Worm (Caenorhabditis elegans): Measurements from ENCODE around the gene F49C5.12.

F49C5.12 gene

DNA sequence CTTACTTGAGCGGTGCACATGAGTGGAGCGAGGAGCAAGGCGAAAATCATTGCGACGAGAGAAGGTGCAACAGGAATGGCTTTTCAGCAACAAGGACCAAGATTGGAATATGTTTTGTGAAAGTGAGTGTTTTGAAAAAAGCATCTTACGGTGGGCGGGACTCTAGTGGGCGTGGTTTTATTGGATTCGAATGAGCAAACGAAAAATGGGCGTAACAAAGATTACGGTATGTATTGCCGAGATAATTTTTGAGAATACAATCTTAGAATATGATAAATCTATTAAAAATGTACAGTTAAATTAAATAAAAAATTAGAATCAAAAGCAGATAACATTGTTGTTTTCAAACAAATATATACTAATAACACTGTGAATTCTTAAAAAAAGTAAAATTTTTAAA lies at the start of gene F49C5.12:
TSS of gene F49C5.12 (minus strand) at position 101 of the 400 bp plus-strand sequence.
- no peak for TF ChIP-seq flt-1 (GFP tag; IDR thresholded peaks at IDR 0.05)
- TF ChIP-seq T22C8.4 (GFP tag; IDR thresholded peaks at IDR 0.05) = no peak
- TF ChIP-seq ztf-23 (GFP tag; IDR thresholded peaks at IDR 0.05) = no peak
- TF ChIP-seq ztf-29 (GFP tag; IDR thresholded peaks at IDR 0.05) = no peak
- no peak for TF ChIP-seq ref-1 (GFP tag; conservative IDR thresholded peaks at IDR 0.05)
- TF ChIP-seq klf-2 (GFP tag; conservative IDR thresholded peaks at IDR 0.05) = no peak

DNA sequence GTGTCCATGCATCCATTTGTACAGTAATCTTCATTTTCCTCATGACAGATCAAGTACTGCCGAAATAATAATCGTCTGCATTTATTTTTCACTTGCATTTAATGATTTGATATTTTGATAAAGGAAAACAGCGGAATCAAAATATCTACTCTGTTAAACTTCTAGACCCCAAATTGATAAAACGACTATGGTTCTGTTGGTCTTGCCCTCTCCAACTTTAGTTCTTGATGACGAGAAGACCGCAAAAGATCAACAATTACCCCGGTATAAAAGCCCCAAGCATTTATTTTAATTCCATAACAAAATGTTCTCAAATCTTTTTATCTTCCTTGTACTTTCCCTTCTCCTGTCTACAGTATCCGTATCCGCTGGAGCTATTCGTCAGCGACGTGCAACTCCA lies 48.5 kb upstream of the F49C5.12 start, which contains the start of gene Y38E10A.9:
TSS of gene Y38E10A.9 (plus strand) at position 301 of the 400 bp plus-strand sequence.
- no peak for TF ChIP-seq flt-1 (GFP tag; IDR thresholded peaks at IDR 0.05)
- no peak for TF ChIP-seq med-1 (GFP tag; optimal IDR thresholded peaks at IDR 0.05; ENCODE audit: insufficient read depth)
- no peak for TF ChIP-seq ref-1 (GFP tag; conservative IDR thresholded peaks at IDR 0.05)
- TF ChIP-seq T22C8.4 (GFP tag; IDR thresholded peaks at IDR 0.05) = no peak

DNA sequence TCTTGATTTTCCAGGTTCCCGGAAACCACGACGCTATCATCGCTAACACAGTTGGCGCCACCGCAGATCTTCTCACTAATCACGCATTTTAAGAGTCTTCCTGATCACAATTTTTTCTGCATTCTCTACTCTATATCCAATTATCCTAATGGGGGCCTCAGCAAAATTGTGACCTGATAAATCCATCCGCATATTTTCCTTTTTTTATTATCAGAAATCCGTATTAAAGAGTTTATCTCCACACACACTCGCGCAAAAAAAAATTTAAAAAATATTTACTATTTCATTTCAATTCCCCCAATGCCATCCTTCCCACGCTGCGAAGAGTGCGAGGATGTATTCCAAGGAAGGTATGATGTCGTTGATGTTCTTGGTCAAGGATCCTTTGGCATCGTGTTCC lies 46.8 kb upstream of the F49C5.12 start, which contains the start of gene Y38E10A.8:
TSS of gene Y38E10A.8 (plus strand) at position 301 of the 400 bp plus-strand sequence.
- TF ChIP-seq flt-1 (GFP tag; IDR thresholded peaks at IDR 0.05) (no peak), ref-1 (GFP tag; conservative IDR thresholded peaks at IDR 0.05) (no peak), klf-2 (GFP tag; conservative IDR thresholded peaks at IDR 0.05) (no peak), cog-1 (tag; optimal IDR thresholded peaks at IDR 0.05) (no peak), ztf-29 (GFP tag; IDR thresholded peaks at IDR 0.05) (no peak), med-1 (GFP tag; optimal IDR thresholded peaks at IDR 0.05; ENCODE audit: insufficient read depth) (no peak), ztf-23 (GFP tag; IDR thresholded peaks at IDR 0.05) (no peak)

DNA sequence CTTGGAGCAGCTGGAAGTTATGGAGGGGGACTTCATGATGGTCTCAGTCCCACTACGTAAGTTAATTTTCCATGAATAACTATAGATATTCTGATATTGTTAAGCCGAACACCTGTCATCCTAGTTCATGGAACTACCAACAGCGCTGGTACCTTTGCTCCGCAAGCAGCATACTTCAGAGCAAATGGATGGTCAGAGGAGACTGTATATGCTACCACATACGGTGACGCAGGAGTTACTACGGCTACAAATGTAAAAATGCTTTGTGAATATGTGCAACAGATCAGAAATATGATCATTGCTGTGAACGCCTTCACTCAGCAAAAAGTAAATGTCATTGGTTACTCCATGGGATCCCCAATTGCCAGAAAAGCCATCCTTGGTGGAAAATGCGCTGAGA lies 46.0 kb upstream of the F49C5.12 start:
- TF ChIP-seq med-1 (GFP tag; optimal IDR thresholded peaks at IDR 0.05; ENCODE audit: insufficient read depth) = no peak
- TF ChIP-seq ztf-29 (GFP tag; IDR thresholded peaks at IDR 0.05) = no peak

DNA sequence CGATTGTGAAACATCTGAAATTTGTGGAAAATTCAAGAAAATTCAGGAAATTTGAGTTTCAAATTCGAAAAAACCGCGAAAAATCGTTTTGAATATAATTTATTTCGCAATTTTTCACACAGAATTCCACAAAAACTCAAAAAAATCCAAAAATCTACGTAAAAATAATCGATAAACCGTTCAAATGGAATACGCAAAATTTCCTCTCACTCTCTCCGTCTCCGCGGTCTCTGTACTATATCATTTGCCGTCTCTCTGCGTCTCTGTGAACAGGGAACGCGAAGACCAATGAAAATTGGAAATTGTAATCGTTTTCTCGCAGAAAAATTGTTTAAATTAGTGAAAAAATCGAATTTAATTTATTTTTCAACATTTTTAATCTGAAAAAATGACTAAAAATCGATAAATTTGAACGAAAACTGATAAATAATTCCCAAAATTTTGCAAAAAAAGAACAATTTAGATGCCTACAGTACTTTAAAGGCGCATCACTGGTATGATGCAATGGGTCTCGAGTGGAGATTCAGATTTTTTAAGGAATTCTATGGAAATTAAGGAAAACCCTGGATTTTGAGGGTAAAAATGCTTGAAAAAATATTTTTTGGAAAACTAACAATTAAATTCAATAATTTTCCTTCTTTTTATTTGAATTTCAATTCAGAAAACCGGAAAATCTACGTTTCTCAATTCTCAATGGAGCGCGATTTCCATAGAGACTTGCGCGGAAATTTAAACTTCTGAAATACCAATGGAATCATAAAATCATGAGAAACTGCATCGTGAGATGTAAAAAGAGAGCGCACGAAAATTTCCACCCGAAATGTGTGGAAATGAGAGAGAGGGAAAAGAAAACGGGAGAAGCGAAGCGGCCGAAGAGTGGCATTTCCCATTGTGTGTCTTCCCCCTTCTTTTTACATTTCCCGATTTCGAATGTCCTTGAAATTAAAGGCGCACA lies 43.8 kb upstream of the F49C5.12 start, which contains the start of the genes ceh-100 and lips-15:
TSS of gene ceh-100 (minus strand) at position 14 of the 955 bp plus-strand sequence.
TSS of gene lips-15 (plus strand) at position 720 of the 955 bp plus-strand sequence.
- TF ChIP-seq ztf-23 (GFP tag; IDR thresholded peaks at IDR 0.05) (no peak), T22C8.4 (GFP tag; IDR thresholded peaks at IDR 0.05) (peak; percentile 44; the same call in 1 of the 2 replicates), med-1 (GFP tag; optimal IDR thresholded peaks at IDR 0.05; ENCODE audit: insufficient read depth) (no peak)

DNA sequence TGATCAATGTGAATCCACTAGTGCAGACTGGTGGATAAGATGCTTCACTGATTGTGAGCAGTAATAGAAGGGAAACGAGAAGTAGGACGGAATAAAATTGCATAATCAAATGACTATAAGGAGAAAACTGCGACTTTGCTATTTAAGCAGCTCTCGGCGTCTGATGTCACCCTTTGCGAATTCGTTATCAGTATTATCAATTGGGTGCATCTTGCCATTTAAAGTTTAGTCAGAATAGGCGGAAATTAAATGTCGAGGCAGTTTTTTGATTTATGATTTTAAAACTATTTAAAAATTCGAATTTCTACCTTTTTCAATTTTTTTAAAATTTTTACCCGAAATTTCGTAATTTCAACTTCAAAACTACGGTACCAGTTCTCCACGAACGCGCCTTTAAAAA lies 20.8 kb upstream of the F49C5.12 start, which contains the start of gene clec-4:
TSS of gene clec-4 (minus strand) at position 162 of the 400 bp plus-strand sequence.
- TF ChIP-seq T22C8.4 (GFP tag; IDR thresholded peaks at IDR 0.05) = no peak

DNA sequence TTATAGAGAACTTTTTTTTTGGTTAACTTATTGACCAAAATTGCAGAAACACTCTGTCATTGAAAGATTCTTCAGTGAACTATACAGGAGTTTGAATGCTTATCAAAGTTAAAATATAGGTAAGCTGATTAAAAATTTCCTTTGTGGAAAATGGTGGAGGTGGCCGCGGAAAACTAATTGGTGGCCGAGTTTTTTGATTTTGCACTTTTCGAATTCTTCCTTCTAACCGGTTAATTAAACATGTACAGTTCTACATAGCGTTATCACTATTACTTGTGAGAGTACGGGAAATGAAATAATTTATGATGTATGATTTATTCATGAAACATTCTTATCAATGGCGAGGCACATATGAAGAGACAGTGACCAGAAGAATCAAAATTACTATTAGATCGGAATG lies 17.6 kb upstream of the F49C5.12 start, which contains the start of gene clec-8:
TSS of gene clec-8 (minus strand) at position 308 of the 400 bp plus-strand sequence.
- no peak for TF ChIP-seq flt-1 (GFP tag; IDR thresholded peaks at IDR 0.05)
- no peak for TF ChIP-seq ref-1 (GFP tag; conservative IDR thresholded peaks at IDR 0.05)
- TF ChIP-seq ztf-23 (GFP tag; IDR thresholded peaks at IDR 0.05) = no peak
- TF ChIP-seq med-1 (GFP tag; optimal IDR thresholded peaks at IDR 0.05; ENCODE audit: insufficient read depth) = no peak
- TF ChIP-seq tab-1 (GFP tag; IDR thresholded peaks at IDR 0.05) = no peak
- TF ChIP-seq T22C8.4 (GFP tag; IDR thresholded peaks at IDR 0.05) = no peak
- TF ChIP-seq cog-1 (tag; optimal IDR thresholded peaks at IDR 0.05) = no peak
- no peak for TF ChIP-seq ztf-29 (GFP tag; IDR thresholded peaks at IDR 0.05)
- TF ChIP-seq klf-2 (GFP tag; conservative IDR thresholded peaks at IDR 0.05) = no peak

DNA sequence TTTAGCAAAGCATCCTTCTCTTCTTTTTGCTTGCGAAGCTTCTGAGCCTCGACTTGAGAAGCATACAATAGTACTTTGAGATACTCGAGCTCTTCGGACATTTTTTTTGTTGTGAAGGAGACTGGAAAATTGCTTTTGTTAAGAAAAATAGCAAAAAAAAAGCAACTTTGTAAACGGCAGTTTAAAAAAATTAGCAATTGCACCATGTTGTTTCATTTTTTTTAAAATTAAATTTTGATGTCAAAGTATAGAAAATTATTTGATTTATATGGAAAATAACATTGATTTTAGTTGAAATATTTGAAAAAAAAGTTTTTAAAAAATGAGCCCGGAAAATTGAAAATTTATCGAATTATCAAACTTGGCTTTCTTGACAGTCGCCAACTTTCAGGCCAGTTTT lies 14.6 kb upstream of the F49C5.12 start, which contains the start of gene Y38E10A.3:
TSS of gene Y38E10A.3 (minus strand) at position 101 of the 400 bp plus-strand sequence.
- no peak for TF ChIP-seq flt-1 (GFP tag; IDR thresholded peaks at IDR 0.05)
- TF ChIP-seq cog-1 (tag; optimal IDR thresholded peaks at IDR 0.05) = no peak
- no peak for TF ChIP-seq ztf-23 (GFP tag; IDR thresholded peaks at IDR 0.05)
- TF ChIP-seq klf-2 (GFP tag; conservative IDR thresholded peaks at IDR 0.05) = no peak
- TF ChIP-seq ref-1 (GFP tag; conservative IDR thresholded peaks at IDR 0.05) = no peak
- TF ChIP-seq T22C8.4 (GFP tag; IDR thresholded peaks at IDR 0.05) = no peak
- TF ChIP-seq ztf-29 (GFP tag; IDR thresholded peaks at IDR 0.05) = no peak

DNA sequence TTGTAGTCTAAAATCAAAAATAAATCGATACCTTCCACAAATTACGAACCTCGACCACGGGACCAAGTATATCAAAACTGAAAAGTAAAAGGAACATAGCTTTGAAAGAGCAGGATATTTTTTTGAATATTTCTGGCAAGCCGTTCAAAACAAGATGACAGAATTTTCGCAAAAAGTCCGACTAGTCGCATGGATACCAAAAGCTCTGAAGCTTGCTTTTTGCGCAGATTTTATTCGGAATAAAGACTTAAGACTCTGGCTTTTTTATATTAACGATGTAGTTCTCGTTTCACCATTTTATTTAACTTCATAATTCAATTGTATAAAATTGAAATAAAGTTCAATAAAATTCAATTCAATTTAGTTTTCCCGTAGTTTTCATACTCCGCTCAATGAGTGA lies 13.4 kb upstream of the F49C5.12 start, which contains the start of gene Y38E10A.2:
TSS of gene Y38E10A.2 (minus strand) at position 101 of the 400 bp plus-strand sequence.
- TF ChIP-seq cog-1 (tag; optimal IDR thresholded peaks at IDR 0.05) = no peak
- no peak for TF ChIP-seq med-1 (GFP tag; optimal IDR thresholded peaks at IDR 0.05; ENCODE audit: insufficient read depth)
- no peak for TF ChIP-seq T22C8.4 (GFP tag; IDR thresholded peaks at IDR 0.05)
- no peak for TF ChIP-seq tab-1 (GFP tag; IDR thresholded peaks at IDR 0.05)
- TF ChIP-seq ztf-23 (GFP tag; IDR thresholded peaks at IDR 0.05) = no peak
- no peak for TF ChIP-seq ref-1 (GFP tag; conservative IDR thresholded peaks at IDR 0.05)
- no peak for TF ChIP-seq ztf-29 (GFP tag; IDR thresholded peaks at IDR 0.05)
- TF ChIP-seq klf-2 (GFP tag; conservative IDR thresholded peaks at IDR 0.05) = no peak

DNA sequence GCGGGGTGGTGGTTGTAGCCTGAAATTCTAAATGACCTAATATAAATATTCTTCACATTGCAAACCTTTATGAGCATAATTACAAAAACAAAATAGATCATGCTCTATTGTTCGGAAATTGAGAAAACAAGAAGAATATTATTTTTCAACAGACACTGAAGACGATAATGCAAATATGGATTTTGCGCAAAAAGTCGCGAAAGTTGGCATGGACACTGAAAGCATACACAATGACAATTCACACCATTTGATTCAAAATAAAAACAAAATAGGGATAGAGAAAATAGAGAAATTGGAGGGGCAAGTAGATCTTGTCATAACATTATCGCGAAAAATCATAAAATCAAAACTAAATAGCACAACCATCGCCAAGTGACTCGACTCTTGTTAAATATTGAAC lies 12.7 kb upstream of the F49C5.12 start, which contains the start of gene Y38E10A.35:
TSS of gene Y38E10A.35 (minus strand) at position 101 of the 400 bp plus-strand sequence.
- TF ChIP-seq klf-2 (GFP tag; conservative IDR thresholded peaks at IDR 0.05) (no peak), cog-1 (tag; optimal IDR thresholded peaks at IDR 0.05) (no peak), T22C8.4 (GFP tag; IDR thresholded peaks at IDR 0.05) (no peak), ref-1 (GFP tag; conservative IDR thresholded peaks at IDR 0.05) (no peak), med-1 (GFP tag; optimal IDR thresholded peaks at IDR 0.05; ENCODE audit: insufficient read depth) (no peak), ztf-23 (GFP tag; IDR thresholded peaks at IDR 0.05) (no peak), ztf-29 (GFP tag; IDR thresholded peaks at IDR 0.05) (no peak), flt-1 (GFP tag; IDR thresholded peaks at IDR 0.05) (no peak), tab-1 (GFP tag; IDR thresholded peaks at IDR 0.05) (no peak)

Data from whole organism, midembryonic.